Fruit fly (Drosophila melanogaster) Kc167 (cell line): ENCODE results near the gene poe.

Source experiments
- Myc ChIP-seq: fragments of >200 bp; optimal IDR thresholded peaks from 2 replicates; lab custom pipeline; 2017; ENCODE audit warnings: missing external identifiers
- Sin3A ChIP-seq: fragments of >200 bp; optimal IDR thresholded peaks from 2 replicates; lab custom pipeline; 2018; ENCODE audit warnings: missing external identifiers
- h ChIP-seq: fragments of >200 bp; optimal IDR thresholded peaks from 3 replicates; lab custom pipeline; 2018; ENCODE audit warnings: missing external identifiers
- insv ChIP-seq: fragments of >200 bp; optimal IDR thresholded peaks from 3 replicates; lab custom pipeline; 2018; ENCODE audit warnings: missing external identifiers
- psq ChIP-seq: fragments of >200 bp; optimal IDR thresholded peaks from 2 replicates; lab custom pipeline; 2017; ENCODE audit warnings: missing external identifiers
- ttk ChIP-seq: sonication (Bioruptor generic); optimal IDR thresholded peaks from 2 replicates; lab custom pipeline; 2017; ENCODE audit warnings: missing external identifiers

DNA sequence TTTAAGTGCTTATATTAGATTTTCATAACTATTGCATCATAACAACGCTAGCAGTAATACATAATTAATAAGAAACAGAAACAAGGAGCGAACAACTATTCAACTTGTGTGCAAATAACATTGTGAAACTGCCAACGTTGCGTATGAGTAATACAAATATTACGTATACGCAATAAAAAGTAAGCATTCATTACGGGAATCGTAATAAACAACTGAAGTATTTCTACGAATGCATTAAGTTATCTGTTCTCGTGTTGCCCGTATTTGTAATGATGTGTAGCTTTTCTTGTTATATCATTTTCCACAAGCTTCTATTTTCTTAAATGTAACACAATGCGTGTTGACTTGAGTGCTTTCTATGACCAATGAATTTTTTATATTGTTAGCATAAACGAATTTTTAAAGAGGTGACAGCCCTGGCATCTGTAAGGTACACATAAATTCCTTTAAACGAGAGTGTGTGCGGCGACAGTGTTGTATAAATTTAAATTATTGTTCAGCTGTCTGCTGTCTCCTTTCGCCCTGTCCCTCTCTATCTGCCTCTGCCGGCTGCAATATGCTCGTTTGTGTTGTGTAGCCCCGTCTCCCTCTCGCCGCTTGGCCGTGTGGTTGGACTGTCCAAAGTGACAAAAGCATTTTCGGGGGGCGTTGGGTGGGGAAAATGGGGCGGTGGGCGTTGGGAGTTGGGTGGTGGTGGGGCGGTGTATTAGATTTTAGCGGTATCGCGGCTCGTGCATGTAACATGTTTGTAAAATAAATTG lies 28.4 kb upstream of the poe start:
- TF ChIP-seq Myc (lab: Kevin White, UChicago): no peak
- TF ChIP-seq psq (lab: Kevin White, UChicago): no peak
- TF ChIP-seq h (lab: Kevin White, UChicago): no peak
- TF ChIP-seq insv (lab: Kevin White, UChicago): no peak
- no peak for TF ChIP-seq ttk (lab: Kevin White, UChicago)
- TF ChIP-seq Sin3A (lab: Kevin White, UChicago): no peak
